Fruit fly (Drosophila melanogaster) whole organism, embryonic: ENCODE data around the gene CG43052.
A peak's percentile ranks its signal among the peaks of the same experiment; 100 is the strongest.

Source experiments
- Atf6 ChIP-seq: fragments of 200-800 bp; sonication (Bioruptor generic); IDR thresholded peaks from 2 replicates; pipeline ENCODE4 v1.3.6; 2022; ENCODE audit warnings: missing biosample characterization, missing genetic modification characterization
- Bteb2 ChIP-seq: fragments of 200-800 bp; sonication (Bioruptor generic); optimal IDR thresholded peaks from 2 replicates; lab custom pipeline; 2016; ENCODE audit warnings: missing biosample characterization, missing genetic modification characterization
- CG11696 ChIP-seq: fragments of 200-800 bp; sonication (Bioruptor generic); IDR thresholded peaks from 2 replicates; pipeline ENCODE4 v1.3.6; 2022; ENCODE audit warnings: missing biosample characterization, missing genetic modification characterization
- CG11723 ChIP-seq: fragments of 200-800 bp; sonication (Bioruptor generic); optimal IDR thresholded peaks from 2 replicates; lab custom pipeline; 2017; ENCODE audit warnings: missing biosample characterization, mild to moderate bottlenecking, missing genetic modification characterization
- CG12744 ChIP-seq: fragments of 200-800 bp; sonication (Bioruptor generic); optimal IDR thresholded peaks from 2 replicates; lab custom pipeline; 2016; ENCODE audit warnings: missing biosample characterization, missing genetic modification characterization
- CG13775 ChIP-seq: fragments of 200-800 bp; sonication (Bioruptor generic); optimal IDR thresholded peaks from 3 replicates; lab custom pipeline; 2017; ENCODE audit warnings: missing biosample characterization, mild to moderate bottlenecking, missing genetic modification characterization
- CG14014 ChIP-seq: fragments of 200-800 bp; sonication (Bioruptor generic); IDR thresholded peaks from 2 replicates; pipeline ENCODE4 v1.3.6; 2022; ENCODE audit warnings: missing biosample characterization, missing genetic modification characterization
- CG17361 ChIP-seq: fragments of 200-800 bp; sonication (Bioruptor generic); IDR thresholded peaks from 3 replicates; pipeline ENCODE4 v1.3.6; 2022; ENCODE audit warnings: missing biosample characterization, missing genetic modification characterization
- CG1832 ChIP-seq: fragments of 200-800 bp; sonication (Bioruptor generic); optimal IDR thresholded peaks from 2 replicates; lab custom pipeline; 2017; ENCODE audit warnings: missing biosample characterization, mild to moderate bottlenecking, missing genetic modification characterization, inconsistent platforms
- CG30020 ChIP-seq: fragments of 200-800 bp; optimal IDR thresholded peaks from 2 replicates; lab custom pipeline; 2019; ENCODE audit warnings: missing biosample characterization, mild to moderate bottlenecking, missing genetic modification characterization, moderate library complexity
- CG30431 ChIP-seq: fragments of 200-800 bp; sonication (Bioruptor generic); optimal IDR thresholded peaks from 2 replicates; lab custom pipeline; 2017; ENCODE audit warnings: missing biosample characterization, missing genetic modification characterization
- CG3065 ChIP-seq: fragments of 200-800 bp; sonication (Bioruptor generic); optimal IDR thresholded peaks from 2 replicates; lab custom pipeline; 2016; ENCODE audit warnings: missing biosample characterization, missing genetic modification characterization
- CG34376 ChIP-seq: fragments of 200-800 bp; sonication (Bioruptor generic); optimal IDR thresholded peaks from 2 replicates; lab custom pipeline; 2018; ENCODE audit warnings: missing biosample characterization, mild to moderate bottlenecking, missing genetic modification characterization
- CG4328 ChIP-seq: fragments of 200-800 bp; sonication (Bioruptor generic); optimal IDR thresholded peaks from 3 replicates; lab custom pipeline; 2017; ENCODE audit warnings: missing biosample characterization, missing genetic modification reagents, missing genetic modification characterization
- CG43689 ChIP-seq: fragments of 200-800 bp; sonication (Bioruptor generic); IDR thresholded peaks from 2 replicates; pipeline ENCODE4 v1.3.6; 2022; ENCODE audit warnings: missing biosample characterization, missing genetic modification characterization
- CG6654 ChIP-seq: fragments of 200-800 bp; sonication (Bioruptor generic); optimal IDR thresholded peaks from 2 replicates; lab custom pipeline; 2017; ENCODE audit warnings: missing biosample characterization, mild to moderate bottlenecking, missing genetic modification characterization
- CG7556 ChIP-seq: fragments of 200-800 bp; sonication (Bioruptor generic); optimal IDR thresholded peaks from 2 replicates; lab custom pipeline; 2017; ENCODE audit warnings: missing biosample characterization, mild to moderate bottlenecking, missing genetic modification characterization
- CG9797 ChIP-seq: fragments of 200-800 bp; sonication (Bioruptor generic); optimal IDR thresholded peaks from 3 replicates; lab custom pipeline; 2018; ENCODE audit warnings: missing biosample characterization, mild to moderate bottlenecking, missing genetic modification characterization
- Dip2 ChIP-seq: fragments of 200-800 bp; sonication (Bioruptor generic); IDR thresholded peaks from 2 replicates; pipeline ENCODE4 v1.3.6; 2022; ENCODE audit warnings: missing biosample characterization, missing genetic modification characterization
- Eip74EF ChIP-seq, 2 experiments: fragments of 200-800 bp in 1 of 2; fragments of >200 bp in 1 of 2; sonication (Bioruptor generic) in 1 of 2; optimal IDR thresholded peaks; 2 replicates each; lab custom pipeline; 2017 to 2019; ENCODE audit warnings: missing biosample characterization in 2 of 2, missing genetic modification characterization in 2 of 2, mild to moderate bottlenecking in 1 of 2, moderate library complexity in 1 of 2
- Elba2 ChIP-seq: fragments of 200-800 bp; sonication (Bioruptor generic); optimal IDR thresholded peaks from 3 replicates; lab custom pipeline; 2016; ENCODE audit warnings: missing biosample characterization, missing genetic modification characterization
- Ets65A ChIP-seq: fragments of 200-800 bp; sonication (Bioruptor generic); peaks from one replicate; lab custom pipeline; 2016; ENCODE audit warnings: missing biosample characterization, missing genetic modification characterization
- GATAe ChIP-seq: fragments of 200-800 bp; sonication (Bioruptor generic); conservative IDR thresholded peaks from 2 replicates; pipeline ENCODE4 v1.3.6; 2022; ENCODE audit warnings: missing biosample characterization, missing genetic modification characterization
- HLH54F ChIP-seq: fragments of 200-800 bp; sonication (Bioruptor generic); optimal IDR thresholded peaks from 3 replicates; lab custom pipeline; 2016; ENCODE audit warnings: missing biosample characterization, missing genetic modification characterization
- Hsf ChIP-seq: fragments of 200-800 bp; sonication (Bioruptor generic); optimal IDR thresholded peaks from 3 replicates; lab custom pipeline; 2016; ENCODE audit warnings: missing biosample characterization, missing genetic modification characterization
- Kr ChIP-seq: fragments of 200-800 bp; sonication (Bioruptor generic); optimal IDR thresholded peaks from 2 replicates; lab custom pipeline; 2017; ENCODE audit warnings: missing biosample characterization, mild to moderate bottlenecking, missing genetic modification characterization
- Meics ChIP-seq: fragments of 200-800 bp; sonication (Bioruptor generic); optimal IDR thresholded peaks from 2 replicates; lab custom pipeline; 2017; ENCODE audit warnings: missing biosample characterization, mild to moderate bottlenecking, missing genetic modification characterization
- NC2α ChIP-seq: fragments of 200-800 bp; sonication (Bioruptor generic); optimal IDR thresholded peaks from 2 replicates; lab custom pipeline; 2016; ENCODE audit warnings: missing biosample characterization, missing genetic modification characterization
- Rfx ChIP-seq: fragments of 200-800 bp; sonication (Bioruptor generic); IDR thresholded peaks from 2 replicates; pipeline ENCODE4 v1.3.6; 2022; ENCODE audit warnings: missing biosample characterization, missing genetic modification characterization
- Sox100B ChIP-seq: fragments of 200-800 bp; sonication (Bioruptor generic); optimal IDR thresholded peaks from 3 replicates; lab custom pipeline; 2018; ENCODE audit warnings: missing biosample characterization, mild to moderate bottlenecking, missing genetic modification characterization
- Xrp1 ChIP-seq: fragments of 200-800 bp; sonication (Bioruptor generic); IDR thresholded peaks from 2 replicates; pipeline ENCODE4 v1.3.6; 2022; ENCODE audit warnings: missing biosample characterization, missing genetic modification characterization
- az2 ChIP-seq: fragments of 200-800 bp; sonication (Bioruptor generic); optimal IDR thresholded peaks from 3 replicates; lab custom pipeline; 2016; ENCODE audit warnings: missing biosample characterization, missing genetic modification characterization
- cg ChIP-seq: fragments of 200-800 bp; sonication (Bioruptor generic); optimal IDR thresholded peaks from 3 replicates; lab custom pipeline; 2019; ENCODE audit warnings: missing biosample characterization, mild to moderate bottlenecking, missing genetic modification characterization, moderate library complexity
- chif ChIP-seq, 2 experiments: fragments of 200-800 bp; sonication (Bioruptor generic); optimal IDR thresholded peaks; 3 replicates each; lab custom pipeline; 2016; ENCODE audit warnings: missing biosample characterization in 2 of 2, missing genetic modification characterization in 2 of 2
- chn ChIP-seq: fragments of 200-800 bp; sonication (Bioruptor generic); optimal IDR thresholded peaks from 2 replicates; lab custom pipeline; 2016; ENCODE audit warnings: missing biosample characterization, missing genetic modification characterization
- esg ChIP-seq: fragments of 200-800 bp; sonication (Bioruptor generic); conservative IDR thresholded peaks from 2 replicates; pipeline ENCODE4 v1.3.6; 2022; ENCODE audit warnings: missing biosample characterization, missing genetic modification characterization
- fd64A ChIP-seq: fragments of 200-800 bp; sonication (Bioruptor generic); optimal IDR thresholded peaks from 3 replicates; lab custom pipeline; 2018; ENCODE audit warnings: missing biosample characterization, mild to moderate bottlenecking, missing genetic modification characterization
- gce ChIP-seq: fragments of 200-800 bp; sonication (Bioruptor generic); IDR thresholded peaks from 3 replicates; pipeline ENCODE4 v1.3.6; 2022; ENCODE audit warnings: missing biosample characterization, missing genetic modification characterization
- gem ChIP-seq: fragments of 200-800 bp; sonication (Bioruptor generic); optimal IDR thresholded peaks from 2 replicates; lab custom pipeline; 2019; ENCODE audit warnings: missing biosample characterization, mild to moderate bottlenecking, missing genetic modification characterization, moderate library complexity
- gfzf ChIP-seq: fragments of 200-800 bp; sonication (Bioruptor generic); optimal IDR thresholded peaks from 2 replicates; lab custom pipeline; 2016; ENCODE audit warnings: missing biosample characterization, mild to moderate bottlenecking, missing genetic modification characterization, moderate library complexity
- gsb-n ChIP-seq: fragments of 200-800 bp; sonication (Bioruptor generic); optimal IDR thresholded peaks from 3 replicates; lab custom pipeline; 2018; ENCODE audit warnings: missing biosample characterization, mild to moderate bottlenecking, missing genetic modification characterization
- nerfin-1 ChIP-seq: fragments of 200-800 bp; sonication (Bioruptor generic); optimal IDR thresholded peaks from 3 replicates; lab custom pipeline; 2019; ENCODE audit warnings: missing biosample characterization, mild to moderate bottlenecking, missing genetic modification characterization, moderate library complexity
- nmo ChIP-seq: fragments of 200-800 bp; sonication (Bioruptor generic); optimal IDR thresholded peaks from 2 replicates; lab custom pipeline; 2018; ENCODE audit warnings: missing biosample characterization, mild to moderate bottlenecking, missing genetic modification characterization, moderate library complexity
- rib ChIP-seq: fragments of 200-800 bp; sonication (Bioruptor generic); IDR thresholded peaks from 2 replicates; pipeline ENCODE4 v1.3.6; 2022; ENCODE audit warnings: missing biosample characterization, missing genetic modification characterization
- ssp ChIP-seq: fragments of 200-800 bp; sonication (Bioruptor generic); IDR thresholded peaks from 2 replicates; pipeline ENCODE4 v1.3.6; 2022; ENCODE audit warnings: missing biosample characterization, missing genetic modification characterization
- stc ChIP-seq: fragments of 200-800 bp; sonication (Bioruptor generic); IDR thresholded peaks from 2 replicates; pipeline ENCODE4 v1.3.6; 2022; ENCODE audit warnings: missing biosample characterization, missing genetic modification characterization
- sug ChIP-seq: fragments of 200-800 bp; optimal IDR thresholded peaks from 2 replicates; lab custom pipeline; 2019; ENCODE audit warnings: missing biosample characterization, mild to moderate bottlenecking, missing genetic modification characterization, moderate library complexity
- tgo ChIP-seq: fragments of 200-800 bp; sonication (Bioruptor generic); IDR thresholded peaks from 3 replicates; pipeline ENCODE4 v1.3.6; 2022; ENCODE audit warnings: missing biosample characterization, missing genetic modification characterization
- vvl ChIP-seq: fragments of 200-800 bp; sonication (Bioruptor generic); IDR thresholded peaks from 2 replicates; pipeline ENCODE4 v1.3.6; 2022; ENCODE audit warnings: missing biosample characterization, missing genetic modification characterization
- yki ChIP-seq: fragments of >200 bp; optimal IDR thresholded peaks from 3 replicates; lab custom pipeline; 2018

CG43052 gene

dm6 chr2L:14376484-14377254 lies 24.8 kb downstream of the CG43052 start (continued):
- TF ChIP-seq CG1832 (GFP tag; lab: Kevin White, UChicago), result no peak
- no peak for TF ChIP-seq GATAe
- peak; percentile 50 for TF ChIP-seq CG30431
- TF ChIP-seq chn, result no peak
- TF ChIP-seq CG7556 (GFP tag; lab: Kevin White, UChicago), result peak; percentile 45
- TF ChIP-seq yki (lab: Kevin White, UChicago), result no peak
- TF ChIP-seq CG9797, result no peak
- no peak for TF ChIP-seq cg (GFP tag; lab: Kevin White, UChicago)
- TF ChIP-seq CG13775 (GFP tag; lab: Kevin White, UChicago), result peak; percentile 47
- TF ChIP-seq CG30020 (tag; lab: Kevin White, UChicago), result no peak
- TF ChIP-seq fd64A (GFP tag; lab: Kevin White, UChicago), result peak; percentile 1
- TF ChIP-seq gem (tag; lab: Kevin White, UChicago), result peak; percentile 35
- peak; percentile 48; the same call in 1 of the 2 replicates for TF ChIP-seq Atf6 (GFP tag; lab: Robert Waterston, UW)
- TF ChIP-seq gfzf, result no peak
- peak; percentile 33; the same call in 1 of the 2 replicates for TF ChIP-seq Xrp1 (GFP tag; lab: Robert Waterston, UW)
- peak; percentile 3 for TF ChIP-seq NC2α (GFP tag; lab: Kevin White, UChicago)
- TF ChIP-seq ssp (GFP tag; lab: Robert Waterston, UW), result peak; percentile 25; the same call in 1 of the 2 replicates
- TF ChIP-seq CG14014 (GFP tag; lab: Robert Waterston, UW), result 0 out of 2 replicates have a peak, but pooled peaks have one; percentile 20
- TF ChIP-seq CG43689 (GFP tag; lab: Robert Waterston, UW), result no peak
- no peak for TF ChIP-seq CG3065 (GFP tag; lab: Kevin White, UChicago)
- 0 out of 3 replicates have a peak, but pooled peaks have one; percentile 13 for TF ChIP-seq tgo
- TF ChIP-seq CG11723, result peak; percentile 11
- 0 out of 2 replicates have a peak, but pooled peaks have one; percentile 9 for TF ChIP-seq vvl (GFP tag; lab: Robert Waterston, UW)
- TF ChIP-seq gsb-n (tag; lab: Kevin White, UChicago), result peak; percentile 21
- peak in 1 of 2 experiments; percentile 47 for TF ChIP-seq Eip74EF (GFP tag; optimal IDR thresholded peaks at IDR 0.05; lab: Kevin White, UChicago)
- TF ChIP-seq HLH54F (GFP tag; lab: Kevin White, UChicago), result peak; percentile 1
- TF ChIP-seq Meics (GFP tag; lab: Kevin White, UChicago), result peak; percentile 50
- TF ChIP-seq CG11696, result no peak
- peak; percentile 22 for TF ChIP-seq Bteb2 (GFP tag; lab: Kevin White, UChicago)
- TF ChIP-seq chif (GFP tag; optimal IDR thresholded peaks at IDR 0.05; lab: Kevin White, UChicago), result peak in 1 of 2 experiments; percentile 53
- no peak for TF ChIP-seq gce
- TF ChIP-seq CG12744 (GFP tag; lab: Kevin White, UChicago), result no peak
- TF ChIP-seq CG34376 (GFP tag; lab: Kevin White, UChicago), result no peak
- no peak for TF ChIP-seq Ets65A (GFP tag; lab: Kevin White, UChicago)
- no peak for TF ChIP-seq Dip2 (GFP tag; lab: Robert Waterston, UW)
- 0 out of 2 replicates have a peak, but pooled peaks have one; percentile 15 for TF ChIP-seq esg (GFP tag; lab: Robert Waterston, UW)
- no peak for TF ChIP-seq Elba2
- TF ChIP-seq CG6654 (GFP tag; lab: Kevin White, UChicago), result peak; percentile 28
- no peak for TF ChIP-seq rib (GFP tag; lab: Robert Waterston, UW)
- peak; percentile 69 for TF ChIP-seq CG4328 (GFP tag; lab: Kevin White, UChicago)
- TF ChIP-seq Sox100B (GFP tag; lab: Kevin White, UChicago), result peak; percentile 60
- no peak for TF ChIP-seq stc (GFP tag; lab: Robert Waterston, UW)
- TF ChIP-seq sug (tag; lab: Kevin White, UChicago), result peak; percentile 7
- TF ChIP-seq CG17361 (GFP tag; lab: Robert Waterston, UW), result peak; percentile 82
- TF ChIP-seq nmo (GFP tag; lab: Kevin White, UChicago), result peak; percentile 54
- TF ChIP-seq Hsf, result peak; percentile 55
- peak; percentile 54 for TF ChIP-seq Rfx (GFP tag; lab: Robert Waterston, UW)
- TF ChIP-seq Kr, result no peak
- peak; percentile 5 for TF ChIP-seq nerfin-1
- peak; percentile 40 for TF ChIP-seq az2
